Fruit fly (Drosophila melanogaster) S2 (cell line): ENCODE data around the gene CG11964.

ENCODE experiments used
- CG8478 ChIP-seq: fragments of >200 bp; optimal IDR thresholded peaks from 2 replicates; lab custom pipeline; 2018
- CTCF ChIP-seq, 2 experiments: fragments of >200 bp; optimal IDR thresholded peaks; 2 replicates each; lab custom pipeline; 2018

DNA sequence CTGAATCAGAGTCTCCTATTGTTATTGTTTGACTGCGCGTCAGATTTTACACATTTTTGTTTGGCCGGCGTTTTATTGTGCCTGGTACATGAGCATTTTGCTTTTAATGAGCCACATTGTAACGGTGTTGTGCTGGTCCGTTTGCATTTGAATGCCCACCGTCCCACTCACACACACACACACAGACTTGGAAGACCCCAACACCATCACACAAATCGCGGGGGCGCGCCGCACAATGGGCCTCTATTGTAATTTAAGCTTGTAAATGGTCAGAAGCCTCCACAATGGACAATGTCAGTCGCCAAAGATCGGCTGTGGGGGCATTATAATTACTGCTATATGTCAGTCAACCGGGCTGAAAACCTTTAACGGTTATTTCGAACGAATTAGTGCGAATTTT lies 11.5 kb upstream of the CG11964 start:
- no peak for TF ChIP-seq CG8478 (lab: Kevin White, UChicago)
- TF ChIP-seq CTCF (optimal IDR thresholded peaks at IDR 0.05; lab: Kevin White, UChicago) = no peak
